Worm (Caenorhabditis elegans) whole organism, young adult: ENCODE data around the gene acdh-10.

Source experiments
- B0261.1 ChIP-seq: sonication (generic microtip); optimal IDR thresholded peaks from 2 replicates; lab custom pipeline; 2016; ENCODE audit warnings: mild to moderate bottlenecking, missing genetic modification characterization, moderate library complexity, missing compliant biosample characterization
- F10E7.11 ChIP-seq: sonication (generic microtip); optimal IDR thresholded peaks from 2 replicates; lab custom pipeline; 2017; ENCODE audit warnings: mild to moderate bottlenecking, missing genetic modification characterization, moderate library complexity, missing compliant biosample characterization
- F23B12.7 ChIP-seq: sonication (generic microtip); optimal IDR thresholded peaks from 2 replicates; lab custom pipeline; 2017; ENCODE audit warnings: missing genetic modification characterization, mild to moderate bottlenecking, missing compliant biosample characterization, antibody characterized with exemption, moderate library complexity; ENCODE audit not compliant: insufficient read depth
- F33H1.4 ChIP-seq: fragments of 200-800 bp; sonication (Bioruptor generic); IDR thresholded peaks from 2 replicates; pipeline ENCODE4 v1.3.6; 2022; ENCODE audit warnings: missing genetic modification reagents, missing genetic modification characterization, missing compliant biosample characterization
- F55B11.4 ChIP-seq: sonication (generic microtip); optimal IDR thresholded peaks from 2 replicates; lab custom pipeline; 2016; ENCODE audit warnings: missing compliant biosample characterization, missing genetic modification characterization, borderline replicate concordance; ENCODE audit not compliant: insufficient read depth
- F57C9.4 ChIP-seq: sonication (generic microtip); optimal IDR thresholded peaks from 2 replicates; lab custom pipeline; 2017; ENCODE audit warnings: mild to moderate bottlenecking, missing genetic modification characterization, missing compliant biosample characterization
- K12H6.12 ChIP-seq: fragments of 200-800 bp; sonication (Bioruptor generic); optimal IDR thresholded peaks from 2 replicates; lab custom pipeline; 2018; ENCODE audit warnings: mild to moderate bottlenecking, missing genetic modification characterization, missing compliant biosample characterization
- T26A5.8 ChIP-seq: sonication (generic microtip); optimal IDR thresholded peaks from 2 replicates; lab custom pipeline; 2016; ENCODE audit warnings: missing genetic modification characterization, missing compliant biosample characterization
- Y56A3A.18 ChIP-seq: fragments of 200-800 bp; sonication (Bioruptor generic); IDR thresholded peaks from 2 replicates; pipeline ENCODE4 v1.3.6; 2022; ENCODE audit warnings: missing genetic modification reagents, missing genetic modification characterization, missing compliant biosample characterization
- Y95B8A.8 ChIP-seq: fragments of 200-800 bp; sonication (Bioruptor generic); IDR thresholded peaks from 2 replicates; pipeline ENCODE4 v1.3.6; 2022; ENCODE audit warnings: missing genetic modification reagents, missing genetic modification characterization, missing compliant biosample characterization
- athp-1 ChIP-seq: sonication (generic microtip); optimal IDR thresholded peaks from 2 replicates; lab custom pipeline; 2017; ENCODE audit warnings: mild to moderate bottlenecking, missing genetic modification characterization, missing compliant biosample characterization
- attf-5 ChIP-seq: fragments of 200-800 bp; sonication (Bioruptor generic); optimal IDR thresholded peaks from 2 replicates; lab custom pipeline; 2018; ENCODE audit warnings: mild to moderate bottlenecking, missing genetic modification characterization, missing compliant biosample characterization
- ceh-27 ChIP-seq: fragments of 200-800 bp; sonication (Bioruptor generic); optimal IDR thresholded peaks from 2 replicates; lab custom pipeline; 2018; ENCODE audit warnings: mild to moderate bottlenecking, missing genetic modification characterization, moderate library complexity, missing compliant biosample characterization
- ceh-91 ChIP-seq: fragments of 200-800 bp; sonication (Bioruptor generic); IDR thresholded peaks from 2 replicates; pipeline ENCODE4 v1.3.6; 2022; ENCODE audit warnings: missing genetic modification reagents, missing genetic modification characterization, missing compliant biosample characterization
- chd-7 ChIP-seq: sonication (generic microtip); optimal IDR thresholded peaks from 2 replicates; lab custom pipeline; 2016; ENCODE audit warnings: mild to moderate bottlenecking, missing genetic modification characterization, moderate library complexity, missing compliant biosample characterization
- die-1 ChIP-seq: sonication (generic microtip); optimal IDR thresholded peaks from 2 replicates; lab custom pipeline; 2016; ENCODE audit warnings: missing genotype, mild to moderate bottlenecking, missing genetic modification characterization, missing compliant biosample characterization
- ekl-4 ChIP-seq: fragments of 200-800 bp; sonication (Bioruptor generic); IDR thresholded peaks from 2 replicates; pipeline ENCODE4 v1.3.6; 2022; ENCODE audit warnings: missing genetic modification reagents, missing genetic modification characterization, missing compliant biosample characterization
- fkh-3 ChIP-seq: sonication (generic microtip); optimal IDR thresholded peaks from 2 replicates; lab custom pipeline; 2016; ENCODE audit warnings: mild to moderate bottlenecking, missing genetic modification characterization, missing compliant biosample characterization
- hmg-1.2 ChIP-seq: fragments of 200-800 bp; sonication (Bioruptor generic); IDR thresholded peaks from 2 replicates; pipeline ENCODE4 v1.3.6; 2022; ENCODE audit warnings: missing genetic modification reagents, missing genetic modification characterization, missing compliant biosample characterization
- hrde-1 ChIP-seq: sonication (generic microtip); optimal IDR thresholded peaks from 2 replicates; lab custom pipeline; 2016; ENCODE audit warnings: missing genetic modification characterization, mild to moderate bottlenecking, missing compliant biosample characterization, moderate library complexity, missing genotype, missing genetic modification reagents, borderline replicate concordance
- hsf-1 ChIP-seq: fragments of 200-800 bp; sonication (Bioruptor generic); IDR thresholded peaks from 2 replicates; pipeline ENCODE4 v1.3.6; 2022; ENCODE audit warnings: missing genetic modification reagents, missing genetic modification characterization, missing compliant biosample characterization
- let-526 ChIP-seq: fragments of 200-800 bp; sonication (Bioruptor generic); IDR thresholded peaks from 2 replicates; pipeline ENCODE4 v1.3.6; 2022; ENCODE audit warnings: missing genetic modification reagents, missing genetic modification characterization, missing compliant biosample characterization
- lin-26 ChIP-seq: fragments of 200-800 bp; sonication (Bioruptor generic); IDR thresholded peaks from 2 replicates; pipeline ENCODE4 v1.3.6; 2022; ENCODE audit warnings: missing genetic modification reagents, missing genetic modification characterization, missing compliant biosample characterization
- lir-1 ChIP-seq: fragments of 200-800 bp; sonication (Bioruptor generic); conservative IDR thresholded peaks from 2 replicates; pipeline ENCODE4 v1.3.6; 2022; ENCODE audit warnings: missing genetic modification reagents, missing genetic modification characterization, missing compliant biosample characterization
- madf-10 ChIP-seq: sonication (generic microtip); optimal IDR thresholded peaks from 2 replicates; lab custom pipeline; 2016; ENCODE audit warnings: mild to moderate bottlenecking, missing genetic modification characterization, missing compliant biosample characterization
- madf-6 ChIP-seq: fragments of 200-800 bp; sonication (Bioruptor generic); IDR thresholded peaks from 2 replicates; pipeline ENCODE4 v1.3.6; 2022; ENCODE audit warnings: missing genetic modification reagents, missing genetic modification characterization, missing compliant biosample characterization
- madf-8 ChIP-seq: fragments of 200-800 bp; sonication (Bioruptor generic); conservative IDR thresholded peaks from 2 replicates; pipeline ENCODE4 v1.3.6; 2022; ENCODE audit warnings: missing genetic modification reagents, missing genetic modification characterization, missing compliant biosample characterization
- mcd-1 ChIP-seq: fragments of 200-800 bp; sonication (Bioruptor generic); IDR thresholded peaks from 2 replicates; pipeline ENCODE4 v1.3.6; 2022; ENCODE audit warnings: missing genetic modification reagents, missing genetic modification characterization, missing compliant biosample characterization
- nhr-80 ChIP-seq: sonication (generic microtip); optimal IDR thresholded peaks from 2 replicates; lab custom pipeline; 2016; ENCODE audit warnings: missing genetic modification characterization, missing compliant biosample characterization
- sdz-38 ChIP-seq: sonication (generic microtip); optimal IDR thresholded peaks from 2 replicates; lab custom pipeline; 2016; ENCODE audit warnings: missing genotype, missing genetic modification characterization, missing compliant biosample characterization
- sea-2 ChIP-seq: fragments of 200-800 bp; sonication (Bioruptor generic); IDR thresholded peaks from 2 replicates; pipeline ENCODE4 v1.3.6; 2022; ENCODE audit warnings: missing genetic modification characterization, missing compliant biosample characterization
- tbp1 ChIP-seq: fragments of 200-800 bp; sonication (Bioruptor generic); optimal IDR thresholded peaks from 2 replicates; lab custom pipeline; 2018; ENCODE audit warnings: mild to moderate bottlenecking, missing genetic modification characterization, missing compliant biosample characterization
- unc-130 ChIP-seq: sonication (generic microtip); optimal IDR thresholded peaks from 2 replicates; lab custom pipeline; 2016; ENCODE audit warnings: missing genetic modification reagents, missing genetic modification characterization, missing compliant biosample characterization
- unc-62 ChIP-seq: fragments of 150-350 bp; optimal IDR thresholded peaks from 2 replicates; lab custom pipeline; 2014; ENCODE audit warnings: missing biosample characterization, missing genetic modification reagents, missing genetic modification characterization
- xnd-1 ChIP-seq: sonication (generic microtip); optimal IDR thresholded peaks from 2 replicates; lab custom pipeline; 2016; ENCODE audit warnings: missing genotype, missing genetic modification reagents, missing genetic modification characterization, missing compliant biosample characterization
- ztf-25 ChIP-seq: fragments of 200-800 bp; sonication (Bioruptor generic); IDR thresholded peaks from 2 replicates; pipeline ENCODE4 v1.3.6; 2022; ENCODE audit warnings: missing genetic modification reagents, missing genetic modification characterization, missing compliant biosample characterization
- ztf-26 ChIP-seq: sonication (generic microtip); optimal IDR thresholded peaks from 2 replicates; lab custom pipeline; 2017; ENCODE audit warnings: missing genetic modification characterization, missing compliant biosample characterization
- ztf-28 ChIP-seq: fragments of 200-800 bp; sonication (Bioruptor generic); IDR thresholded peaks from 2 replicates; pipeline ENCODE4 v1.3.6; 2022; ENCODE audit warnings: missing genetic modification reagents, missing genetic modification characterization, missing compliant biosample characterization

Gene acdh-10

DNA sequence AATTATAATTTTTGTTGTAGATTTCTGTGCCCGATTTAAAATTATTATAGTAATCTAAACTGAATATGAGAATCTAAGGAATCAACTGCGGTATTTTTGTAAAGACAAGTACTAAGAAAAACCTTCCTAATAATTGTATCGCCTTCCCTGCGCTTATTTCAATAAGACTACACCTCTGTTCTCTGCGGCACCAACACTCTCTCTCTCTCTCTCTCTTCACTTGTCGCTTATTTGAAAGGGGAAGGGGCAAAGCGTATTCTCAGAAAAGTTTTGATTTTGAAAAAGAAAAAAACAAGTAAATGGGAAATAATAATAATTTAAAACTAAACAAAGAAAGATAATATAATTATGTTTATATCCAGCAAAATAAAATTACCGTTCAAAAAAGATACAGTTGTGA lies 33.5 kb downstream of the acdh-10 start (continued):
- TF ChIP-seq mcd-1 (GFP tag; lab: Robert Waterston, UW) = no peak
- TF ChIP-seq hsf-1 = no peak
- 0 out of 2 replicates have a peak, but pooled peaks have one; percentile 23 for TF ChIP-seq Y56A3A.18 (GFP tag; lab: Robert Waterston, UW)

DNA sequence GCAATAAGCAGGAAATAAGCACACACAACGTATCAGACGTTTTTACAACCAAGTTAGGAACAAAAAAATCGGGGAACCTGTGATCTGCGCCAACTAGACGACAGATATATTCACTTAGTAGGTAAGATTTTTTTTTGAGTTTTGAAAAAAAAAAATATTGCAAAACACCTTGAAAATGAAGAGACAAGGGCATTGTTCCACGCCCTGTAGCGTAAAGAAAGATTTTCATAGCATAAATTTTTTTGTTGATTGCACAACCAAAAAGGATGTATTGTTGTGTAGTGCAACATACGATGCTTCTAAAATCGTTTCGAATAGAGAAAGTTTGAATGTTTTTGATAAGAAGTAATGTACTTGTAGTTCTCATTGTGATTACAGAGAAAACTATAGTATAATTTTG lies 34.6 kb downstream of the acdh-10 start:
- TF ChIP-seq K12H6.12 (tag; lab: Kevin White, UChicago) = no peak
- TF ChIP-seq unc-130 (GFP tag; lab: Kevin White, UChicago) = no peak
- no peak for TF ChIP-seq nhr-80 (tag; lab: Kevin White, UChicago)
- no peak for TF ChIP-seq madf-6 (GFP tag; lab: Robert Waterston, UW)
- no peak for TF ChIP-seq hrde-1
- TF ChIP-seq Y95B8A.8 (GFP tag; lab: Robert Waterston, UW) = no peak
- TF ChIP-seq F55B11.4 (tag; lab: Kevin White, UChicago) = no peak
- no peak for TF ChIP-seq F10E7.11 (tag; lab: Kevin White, UChicago)
- no peak for TF ChIP-seq F33H1.4
- TF ChIP-seq madf-8 = no peak

DNA sequence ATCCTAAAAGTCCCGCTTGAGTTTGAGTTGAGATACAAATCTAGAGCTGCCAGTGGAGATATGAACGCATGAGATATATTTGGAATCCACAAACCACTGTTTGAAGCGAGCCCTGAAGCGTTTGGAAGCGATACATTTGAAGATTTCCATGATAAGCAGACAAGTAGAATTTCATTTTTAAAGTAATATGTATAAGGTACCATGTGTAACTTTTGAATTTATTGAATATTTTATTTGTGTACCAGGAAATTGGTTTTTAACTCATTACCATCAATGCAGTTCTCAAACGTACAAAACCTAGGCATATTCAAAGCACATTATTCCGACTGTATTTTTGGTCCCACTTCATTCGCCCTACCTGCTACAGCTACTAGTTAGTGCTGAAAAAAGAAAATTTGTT lies 36.5 kb downstream of the acdh-10 start, which contains the start of gene B0302.2:
Gene B0302.2, plus strand, starts transcription at position 301 of the 400 bp plus-strand sequence.
- TF ChIP-seq ztf-25 (GFP tag; lab: Robert Waterston, UW) = no peak
- TF ChIP-seq let-526 = no peak
- TF ChIP-seq die-1 (tag; lab: Kevin White, UChicago) = no peak
- no peak for TF ChIP-seq F55B11.4 (tag; lab: Kevin White, UChicago)
- TF ChIP-seq ztf-28 (GFP tag; lab: Robert Waterston, UW) = no peak
- no peak for TF ChIP-seq lir-1 (GFP tag; lab: Robert Waterston, UW)
- TF ChIP-seq T26A5.8 (tag; lab: Kevin White, UChicago) = no peak
- TF ChIP-seq madf-8 = no peak
- no peak for TF ChIP-seq F57C9.4 (tag; lab: Kevin White, UChicago)
- no peak for TF ChIP-seq ekl-4
- TF ChIP-seq, all 124 proteins: peak for 0

DNA sequence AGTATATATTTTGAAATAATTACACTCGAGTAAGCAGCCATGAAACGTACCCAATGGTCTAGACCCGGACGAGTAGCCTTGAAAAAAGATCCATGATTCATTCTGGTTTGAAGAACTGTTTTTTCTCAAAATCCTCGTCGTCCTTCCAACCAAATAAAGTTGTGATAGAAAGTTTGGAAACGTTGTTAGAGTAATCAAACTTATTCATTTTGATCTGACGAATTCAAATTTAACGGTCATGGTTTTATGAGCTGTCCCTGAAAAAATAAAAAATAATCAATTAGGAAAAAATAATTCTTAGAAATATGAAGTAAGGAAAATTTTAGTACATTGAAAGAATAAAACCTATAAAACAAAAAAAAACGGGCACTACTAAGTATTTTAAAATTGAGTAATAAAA lies 38.0 kb downstream of the acdh-10 start, which contains the start of gene B0302.4:
Gene B0302.4, minus strand, starts transcription at position 101 of the 400 bp plus-strand sequence.
- TF ChIP-seq fkh-3 (tag; lab: Kevin White, UChicago) = no peak
- TF ChIP-seq xnd-1 (tag; lab: Kevin White, UChicago) = no peak
- TF ChIP-seq madf-8 = no peak
- TF ChIP-seq unc-130 (GFP tag; lab: Kevin White, UChicago) = no peak
- no peak for TF ChIP-seq ceh-91 (GFP tag; lab: Robert Waterston, UW)
- no peak for TF ChIP-seq ztf-26 (tag; lab: Kevin White, UChicago)
- no peak for TF ChIP-seq lin-26 (GFP tag; lab: Robert Waterston, UW)
- TF ChIP-seq sdz-38 (tag; lab: Kevin White, UChicago) = no peak
- TF ChIP-seq sea-2 (GFP tag; lab: Robert Waterston, UW) = no peak
- TF ChIP-seq madf-10 (tag; lab: Kevin White, UChicago) = no peak
- no peak for TF ChIP-seq attf-5 (GFP tag; lab: Kevin White, UChicago)
- no peak for TF ChIP-seq chd-7 (tag; lab: Kevin White, UChicago)
- TF ChIP-seq, all 124 proteins: peak for 0

DNA sequence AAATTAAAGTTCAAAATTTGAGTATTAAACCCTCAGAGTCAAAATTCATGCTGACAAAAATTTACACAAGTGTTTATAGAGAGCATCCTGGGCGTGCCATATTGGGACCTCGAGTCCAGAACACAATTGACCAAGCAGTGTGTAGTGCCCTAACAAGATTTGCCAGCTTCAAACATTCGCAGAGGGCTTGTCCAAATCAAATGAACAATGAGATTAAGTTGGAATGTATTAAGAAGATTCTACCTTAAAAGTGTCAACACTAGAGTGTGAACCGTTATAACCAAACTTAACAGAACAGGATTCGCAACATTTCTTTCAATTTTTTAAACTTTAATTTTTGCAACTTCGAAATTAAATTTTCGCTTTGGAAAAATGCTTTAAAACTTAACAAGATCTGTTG lies 44.3 kb downstream of the acdh-10 start:
- TF ChIP-seq B0261.1 (tag; lab: Kevin White, UChicago) (no peak), athp-1 (tag; lab: Kevin White, UChicago) (no peak), ztf-25 (GFP tag; lab: Robert Waterston, UW) (no peak), lir-1 (GFP tag; lab: Robert Waterston, UW) (no peak), madf-8 (no peak), tbp1 (no peak), hmg-1.2 (GFP tag; lab: Robert Waterston, UW) (no peak), mcd-1 (GFP tag; lab: Robert Waterston, UW) (no peak), ztf-28 (GFP tag; lab: Robert Waterston, UW) (no peak), unc-62 (no peak), F23B12.7 (no peak), ceh-91 (GFP tag; lab: Robert Waterston, UW) (no peak), ekl-4 (no peak), ceh-27 (GFP tag; lab: Kevin White, UChicago) (no peak)
- TF ChIP-seq, all 124 proteins: peak for 0
